Fruit fly (Drosophila melanogaster) whole organism, adult: ENCODE data around the gene NimC3.
A peak's percentile ranks its signal among the peaks of the same experiment; 100 is the strongest.

Experiments
- CG11617 ChIP-seq: fragments of 200-800 bp; sonication (Bioruptor generic); optimal IDR thresholded peaks from 2 replicates; lab custom pipeline; 2017; ENCODE audit warnings: mild to moderate bottlenecking, missing biosample characterization, missing genetic modification reagents, missing genetic modification characterization
- CG12768 ChIP-seq: fragments of 200-800 bp; sonication (Bioruptor generic); optimal IDR thresholded peaks from 2 replicates; lab custom pipeline; 2017; ENCODE audit warnings: missing biosample characterization, missing genetic modification characterization, mild to moderate bottlenecking, moderate library complexity, missing genetic modification reagents
- CG1620 ChIP-seq: fragments of 200-800 bp; sonication (Bioruptor generic); optimal IDR thresholded peaks from 2 replicates; lab custom pipeline; 2016; ENCODE audit warnings: missing biosample characterization, missing genetic modification characterization
- CG33017 ChIP-seq: fragments of 200-800 bp; sonication (Bioruptor generic); optimal IDR thresholded peaks from 2 replicates; lab custom pipeline; 2018; ENCODE audit warnings: missing biosample characterization, mild to moderate bottlenecking, missing genetic modification characterization, moderate library complexity
- CG7045 ChIP-seq: fragments of 200-800 bp; sonication (Bioruptor generic); optimal IDR thresholded peaks from 2 replicates; lab custom pipeline; 2017; ENCODE audit warnings: missing biosample characterization, mild to moderate bottlenecking, missing genetic modification characterization
- Clk ChIP-seq: fragments of 200-800 bp; sonication (Bioruptor generic); optimal IDR thresholded peaks from 2 replicates; lab custom pipeline; 2017; ENCODE audit warnings: missing biosample characterization, missing genetic modification characterization
- ovo ChIP-seq: fragments of 200-800 bp; sonication (Bioruptor generic); optimal IDR thresholded peaks from 2 replicates; lab custom pipeline; 2016; ENCODE audit warnings: missing biosample characterization, missing genetic modification characterization
- toe ChIP-seq: fragments of 200-800 bp; sonication (Bioruptor generic); optimal IDR thresholded peaks from 2 replicates; lab custom pipeline; 2016; ENCODE audit warnings: missing biosample characterization, missing genetic modification characterization

DNA sequence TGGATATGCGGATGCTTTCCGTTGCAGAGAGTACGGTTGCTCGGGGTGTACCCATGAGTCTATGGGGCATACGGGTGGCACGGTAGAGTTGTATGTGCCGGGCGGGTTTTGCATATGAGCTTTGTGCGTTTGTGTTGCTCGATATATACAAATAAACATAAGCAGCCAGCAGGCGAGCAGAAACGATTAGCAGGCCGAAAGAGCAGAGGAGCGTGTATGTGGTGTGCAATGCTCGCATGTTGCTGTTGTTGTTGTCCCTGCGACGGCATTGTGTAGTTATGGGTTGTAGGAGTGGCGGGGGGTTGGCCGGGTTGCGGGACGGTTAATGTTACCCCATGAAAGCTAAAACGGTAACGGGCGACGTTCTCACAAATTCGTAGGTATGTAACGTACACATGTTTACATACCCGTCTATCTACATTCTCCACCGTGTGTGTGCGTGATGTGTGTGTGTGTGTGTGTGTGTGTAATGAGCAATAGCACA is 1.7 kb upstream of the NimC3 start:
- no peak for TF ChIP-seq CG33017 (tag; lab: Kevin White, UChicago)
- TF ChIP-seq CG1620 (GFP tag; lab: Kevin White, UChicago), result no peak
- TF ChIP-seq Clk, result no peak
- no peak for TF ChIP-seq CG7045 (GFP tag; lab: Kevin White, UChicago)
- no peak for TF ChIP-seq CG12768 (GFP tag; lab: Kevin White, UChicago)
- TF ChIP-seq toe (GFP tag; lab: Kevin White, UChicago), result no peak
- peak; percentile 74 for TF ChIP-seq ovo (GFP tag; lab: Kevin White, UChicago)
- no peak for TF ChIP-seq CG11617 (GFP tag; lab: Kevin White, UChicago)
